Worm (Caenorhabditis elegans) whole organism, early embryonic: ENCODE data around the gene acl-5.
A peak's percentile ranks its signal among the peaks of the same experiment; 100 is the strongest.

Experiments used
- B0310.2 ChIP-seq: sonication (generic microtip); optimal IDR thresholded peaks from 2 replicates; lab custom pipeline; 2016; ENCODE audit warnings: mild to moderate bottlenecking, missing genetic modification characterization, missing compliant biosample characterization
- F13C5.2 ChIP-seq: sonication (generic microtip); optimal IDR thresholded peaks from 2 replicates; lab custom pipeline; 2017; ENCODE audit warnings: mild to moderate bottlenecking, missing genetic modification characterization, inconsistent platforms, missing compliant biosample characterization
- aly-1 ChIP-seq: sonication (generic microtip); optimal IDR thresholded peaks from 2 replicates; lab custom pipeline; 2016; ENCODE audit warnings: missing genetic modification characterization, missing compliant biosample characterization
- ama-1 ChIP-seq: fragments of 150-350 bp; optimal IDR thresholded peaks from 2 replicates; lab custom pipeline; 2014
- ceh-13 ChIP-seq: fragments of 200-800 bp; sonication (Bioruptor generic); optimal IDR thresholded peaks from 2 replicates; lab custom pipeline; 2018; ENCODE audit warnings: mild to moderate bottlenecking, missing genetic modification characterization, missing compliant biosample characterization
- ceh-36 ChIP-seq: sonication (generic microtip); optimal IDR thresholded peaks from 2 replicates; lab custom pipeline; 2016; ENCODE audit warnings: missing genetic modification characterization, inconsistent platforms, missing compliant biosample characterization
- ets-7 ChIP-seq: sonication (generic microtip); optimal IDR thresholded peaks from 2 replicates; lab custom pipeline; 2016; ENCODE audit warnings: missing genotype, missing genetic modification characterization, missing compliant biosample characterization
- flt-1 ChIP-seq: fragments of 200-800 bp; sonication (Bioruptor generic); IDR thresholded peaks from 2 replicates; pipeline ENCODE4 v1.3.6; 2022; ENCODE audit warnings: missing genetic modification characterization, missing compliant biosample characterization
- hmbx-1 ChIP-seq: sonication (generic microtip); optimal IDR thresholded peaks from 2 replicates; lab custom pipeline; 2016; ENCODE audit warnings: mild to moderate bottlenecking, missing genetic modification characterization, missing compliant biosample characterization
- hmg-4 ChIP-seq: fragments of 200-800 bp; sonication (Bioruptor generic); optimal IDR thresholded peaks from 2 replicates; lab custom pipeline; 2018; ENCODE audit warnings: mild to moderate bottlenecking, missing genetic modification characterization, missing compliant biosample characterization
- hnd-1 ChIP-seq: sonication (generic microtip); optimal IDR thresholded peaks from 2 replicates; lab custom pipeline; 2016; ENCODE audit warnings: missing genetic modification characterization, missing compliant biosample characterization
- pes-1 ChIP-seq: fragments of 200-800 bp; sonication (Bioruptor generic); IDR thresholded peaks from 2 replicates; pipeline ENCODE4 v1.3.6; 2022; ENCODE audit warnings: missing genetic modification reagents, missing genetic modification characterization, missing compliant biosample characterization
- scrt-1 ChIP-seq: fragments of 200-800 bp; sonication (Bioruptor generic); IDR thresholded peaks from 2 replicates; pipeline ENCODE4 v1.3.6; 2022; ENCODE audit warnings: missing genetic modification characterization, missing compliant biosample characterization
- sea-1 ChIP-seq: fragments of 200-800 bp; sonication (Bioruptor generic); conservative IDR thresholded peaks from 2 replicates; pipeline ENCODE4 v1.3.6; 2022; ENCODE audit warnings: missing genetic modification characterization, missing compliant biosample characterization
- tbx-11 ChIP-seq: fragments of 200-800 bp; sonication (Bioruptor generic); IDR thresholded peaks from 2 replicates; pipeline ENCODE4 v1.3.6; 2022; ENCODE audit warnings: missing genetic modification characterization, missing compliant biosample characterization
- tbx-37 ChIP-seq: fragments of 200-800 bp; sonication (Bioruptor generic); conservative IDR thresholded peaks from 2 replicates; pipeline ENCODE4 v1.3.6; 2022; ENCODE audit warnings: missing genetic modification reagents, missing genetic modification characterization, missing compliant biosample characterization
- tra-4 ChIP-seq: sonication (generic microtip); optimal IDR thresholded peaks from 2 replicates; lab custom pipeline; 2017; ENCODE audit warnings: missing genetic modification characterization, missing compliant biosample characterization

The acl-5 gene

ce11 chrX:10350151-10350550 lies 22.9 kb upstream of the acl-5 start:
- TF ChIP-seq tbx-37 (GFP tag; lab: Robert Waterston, UW): no peak
- TF ChIP-seq hmg-4 (GFP tag; lab: Kevin White, UChicago): no peak
- TF ChIP-seq B0310.2 (tag; lab: Kevin White, UChicago): no peak
- no peak for TF ChIP-seq ama-1 (lab: Kevin White, UChicago)
- TF ChIP-seq tra-4 (tag; lab: Kevin White, UChicago): no peak
- no peak for TF ChIP-seq flt-1 (GFP tag; lab: Robert Waterston, UW)
- no peak for TF ChIP-seq aly-1
- TF ChIP-seq F13C5.2 (tag; lab: Kevin White, UChicago): no peak
- TF ChIP-seq sea-1 (GFP tag; lab: Robert Waterston, UW): no peak
- TF ChIP-seq hnd-1 (tag; lab: Kevin White, UChicago): no peak
- no peak for TF ChIP-seq tbx-11 (GFP tag; lab: Robert Waterston, UW)

DNA sequence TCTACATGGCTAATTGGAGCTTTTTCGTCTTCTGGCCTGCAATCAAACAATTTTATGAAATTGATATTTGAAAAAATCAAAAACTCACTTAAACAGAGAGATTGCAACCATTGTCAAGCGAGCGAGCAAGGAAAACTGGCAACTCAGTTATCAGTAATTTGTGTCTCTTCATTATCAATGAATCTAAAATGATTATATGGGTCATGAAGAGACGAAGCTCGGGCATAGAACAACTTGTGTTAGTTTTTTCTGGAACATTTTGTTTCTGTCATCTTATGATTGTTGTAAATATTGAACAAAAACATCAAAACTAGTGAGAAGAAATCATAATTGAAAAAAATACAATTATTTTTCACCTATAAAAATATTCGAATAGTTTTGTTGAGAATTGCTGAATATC lies 13.7 kb upstream of the acl-5 start, which contains the start of gene R07E3.1:
TSS of gene R07E3.1 (minus strand) at position 176 of the 400 bp plus-strand sequence.
- no peak for TF ChIP-seq B0310.2 (tag; lab: Kevin White, UChicago)
- TF ChIP-seq ama-1 (lab: Kevin White, UChicago): no peak
- no peak for TF ChIP-seq pes-1 (GFP tag; lab: Robert Waterston, UW)
- TF ChIP-seq ets-7 (tag; lab: Kevin White, UChicago): no peak
- no peak for TF ChIP-seq hmg-4 (GFP tag; lab: Kevin White, UChicago)
- TF ChIP-seq tra-4 (tag; lab: Kevin White, UChicago): no peak
- no peak for TF ChIP-seq F13C5.2 (tag; lab: Kevin White, UChicago)
- TF ChIP-seq ceh-13 (GFP tag; lab: Kevin White, UChicago): no peak
- no peak for TF ChIP-seq hmbx-1
- TF ChIP-seq aly-1: no peak
- TF ChIP-seq flt-1 (GFP tag; lab: Robert Waterston, UW): no peak
- no peak for TF ChIP-seq sea-1 (GFP tag; lab: Robert Waterston, UW)
- TF ChIP-seq scrt-1: no peak
- no peak for TF ChIP-seq ceh-36 (tag; lab: Kevin White, UChicago)
- no peak for TF ChIP-seq hnd-1 (tag; lab: Kevin White, UChicago)
- TF ChIP-seq tbx-37 (GFP tag; lab: Robert Waterston, UW): no peak
- no peak for TF ChIP-seq tbx-11 (GFP tag; lab: Robert Waterston, UW)

- TF ChIP-seq pes-1 (GFP tag; lab: Robert Waterston, UW) (no peak), ceh-36 (tag; lab: Kevin White, UChicago) (no peak), hmg-4 (GFP tag; lab: Kevin White, UChicago) (no peak), B0310.2 (tag; lab: Kevin White, UChicago) (no peak), hnd-1 (tag; lab: Kevin White, UChicago) (no peak), tbx-37 (GFP tag; lab: Robert Waterston, UW) (no peak), scrt-1 (no peak), flt-1 (GFP tag; lab: Robert Waterston, UW) (no peak), aly-1 (no peak), sea-1 (GFP tag; lab: Robert Waterston, UW) (no peak), ama-1 (lab: Kevin White, UChicago) (no peak), hmbx-1 (no peak), F13C5.2 (tag; lab: Kevin White, UChicago) (no peak), tra-4 (tag; lab: Kevin White, UChicago) (no peak)
Observed at ce11 chrX:10340044-10340443, 12.8 kb upstream of the acl-5 start.

ce11 chrX:10338761-10339160 lies 11.5 kb upstream of the acl-5 start:
- TF ChIP-seq F13C5.2 (tag; lab: Kevin White, UChicago): no peak
- no peak for TF ChIP-seq tbx-37 (GFP tag; lab: Robert Waterston, UW)
- TF ChIP-seq sea-1 (GFP tag; lab: Robert Waterston, UW): no peak
- TF ChIP-seq ceh-36 (tag; lab: Kevin White, UChicago): no peak
- TF ChIP-seq pes-1 (GFP tag; lab: Robert Waterston, UW): no peak
- no peak for TF ChIP-seq ceh-13 (GFP tag; lab: Kevin White, UChicago)
- no peak for TF ChIP-seq scrt-1
- no peak for TF ChIP-seq B0310.2 (tag; lab: Kevin White, UChicago)
- no peak for TF ChIP-seq tra-4 (tag; lab: Kevin White, UChicago)
- TF ChIP-seq flt-1 (GFP tag; lab: Robert Waterston, UW): no peak
- TF ChIP-seq hmbx-1: no peak
- no peak for TF ChIP-seq ama-1 (lab: Kevin White, UChicago)
- TF ChIP-seq ets-7 (tag; lab: Kevin White, UChicago): no peak
- TF ChIP-seq hmg-4 (GFP tag; lab: Kevin White, UChicago): no peak

DNA sequence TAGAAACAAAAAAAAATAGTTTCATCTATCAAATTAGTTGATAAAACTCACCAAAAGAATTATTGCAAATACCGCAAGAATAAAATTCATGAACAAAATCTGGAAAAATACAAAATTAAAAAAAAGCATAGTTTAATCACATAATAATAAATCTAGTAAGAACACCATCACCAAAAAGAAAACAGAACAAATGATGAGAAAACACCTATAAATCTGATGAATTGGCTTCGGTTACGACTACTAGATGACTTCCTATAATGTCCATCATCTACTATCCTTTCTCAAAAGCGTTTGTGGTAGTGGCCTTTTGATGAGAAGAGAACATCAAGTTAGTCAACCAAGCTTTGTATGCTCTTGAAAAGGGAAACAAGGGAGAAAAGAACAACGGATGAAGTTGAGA lies 10.8 kb upstream of the acl-5 start, which contains the start of gene cut-5:
TSS of gene cut-5 (minus strand) at position 101 of the 400 bp plus-strand sequence.
- no peak for TF ChIP-seq scrt-1
- no peak for TF ChIP-seq F13C5.2 (tag; lab: Kevin White, UChicago)
- TF ChIP-seq sea-1 (GFP tag; lab: Robert Waterston, UW): no peak

DNA sequence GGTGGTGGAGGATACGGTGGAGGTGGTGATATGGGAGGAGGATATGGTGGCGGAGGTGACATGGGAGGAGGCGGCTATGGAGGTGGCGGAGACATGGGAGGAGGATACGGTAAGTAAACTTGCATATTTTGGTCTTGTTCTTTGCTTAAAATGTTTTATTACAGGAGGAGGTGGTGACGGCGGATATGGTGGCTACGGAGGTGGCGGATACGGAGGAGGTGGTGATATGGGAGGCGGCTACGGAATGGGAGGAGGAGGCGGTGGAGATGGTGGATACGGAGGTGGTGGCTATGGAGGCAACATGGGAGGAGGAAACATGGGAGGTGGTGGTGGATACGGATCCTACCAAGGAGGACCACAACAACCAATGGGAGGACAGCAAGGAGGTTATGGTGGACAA lies 9.3 kb upstream of the acl-5 start:
- TF ChIP-seq scrt-1 (no peak), aly-1 (peak; percentile 51), tbx-37 (GFP tag; lab: Robert Waterston, UW) (0 out of 2 replicates have a peak, but pooled peaks have one; percentile 24), tra-4 (tag; lab: Kevin White, UChicago) (no peak)

DNA sequence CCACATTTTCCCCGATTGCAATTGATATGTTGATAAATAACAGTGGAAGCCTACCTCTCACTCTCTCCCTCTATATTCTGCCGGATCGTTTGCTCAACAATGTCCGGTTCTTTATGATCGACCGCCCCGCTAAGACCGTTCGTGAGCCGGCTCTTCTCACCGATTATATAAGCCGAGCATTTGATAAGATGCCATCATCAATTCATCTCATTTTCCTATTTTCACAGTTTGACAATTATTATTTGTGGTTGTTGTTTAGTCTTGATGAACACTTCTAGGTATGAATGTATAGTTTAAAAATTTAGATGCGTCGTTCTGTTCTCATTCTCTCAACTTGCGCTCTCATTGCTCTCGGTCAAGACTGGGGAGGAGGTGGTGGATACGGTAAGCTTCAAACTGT lies 8.9 kb upstream of the acl-5 start, which contains the start of gene idpa-3:
TSS of gene idpa-3 (plus strand) at position 301 of the 400 bp plus-strand sequence.
- TF ChIP-seq flt-1 (GFP tag; lab: Robert Waterston, UW) (no peak), tra-4 (tag; lab: Kevin White, UChicago) (no peak), hnd-1 (tag; lab: Kevin White, UChicago) (no peak)
